Worm (Caenorhabditis elegans) whole organism, mixed stage, embryonic: Measurements from ENCODE around the gene Y75D11A.3.

Experiments
- ceh-83 ChIP-seq: fragments of 200-800 bp; sonication (Bioruptor generic); optimal IDR thresholded peaks from 2 replicates; lab custom pipeline; 2018; ENCODE audit warnings: mild to moderate bottlenecking, missing genetic modification characterization, missing compliant biosample characterization
- cnd-1 ChIP-seq: fragments of 200-800 bp; sonication (Bioruptor generic); optimal IDR thresholded peaks from 2 replicates; lab custom pipeline; 2018; ENCODE audit warnings: mild to moderate bottlenecking, missing genetic modification characterization, missing compliant biosample characterization
- elt-3 ChIP-seq: fragments of 150-350 bp; optimal IDR thresholded peaks from 2 replicates; lab custom pipeline; 2014; ENCODE audit warnings: missing biosample characterization, missing genetic modification characterization
- mep-1 ChIP-seq: fragments of 150-350 bp; optimal IDR thresholded peaks from 2 replicates; lab custom pipeline; 2017; ENCODE audit warnings: missing biosample characterization, missing genetic modification reagents, missing genetic modification characterization, inconsistent platforms
- nhr-237 ChIP-seq: fragments of 150-350 bp; optimal IDR thresholded peaks from 2 replicates; lab custom pipeline; 2014; ENCODE audit warnings: missing biosample characterization, missing genetic modification characterization
- nhr-28 ChIP-seq: fragments of 150-350 bp; optimal IDR thresholded peaks from 2 replicates; lab custom pipeline; 2014; ENCODE audit warnings: missing biosample characterization, missing genetic modification characterization
- nhr-76 ChIP-seq: sonication (generic microtip); optimal IDR thresholded peaks from 2 replicates; lab custom pipeline; 2017; ENCODE audit warnings: missing biosample characterization, missing genetic modification characterization
- unc-62 ChIP-seq: fragments of 150-350 bp; optimal IDR thresholded peaks from 2 replicates; lab custom pipeline; 2014; ENCODE audit warnings: missing biosample characterization, missing genetic modification reagents, missing genetic modification characterization
- ztf-11 ChIP-seq: fragments of 150-350 bp; optimal IDR thresholded peaks from 2 replicates; lab custom pipeline; 2014; ENCODE audit warnings: missing biosample characterization, missing genetic modification characterization

DNA sequence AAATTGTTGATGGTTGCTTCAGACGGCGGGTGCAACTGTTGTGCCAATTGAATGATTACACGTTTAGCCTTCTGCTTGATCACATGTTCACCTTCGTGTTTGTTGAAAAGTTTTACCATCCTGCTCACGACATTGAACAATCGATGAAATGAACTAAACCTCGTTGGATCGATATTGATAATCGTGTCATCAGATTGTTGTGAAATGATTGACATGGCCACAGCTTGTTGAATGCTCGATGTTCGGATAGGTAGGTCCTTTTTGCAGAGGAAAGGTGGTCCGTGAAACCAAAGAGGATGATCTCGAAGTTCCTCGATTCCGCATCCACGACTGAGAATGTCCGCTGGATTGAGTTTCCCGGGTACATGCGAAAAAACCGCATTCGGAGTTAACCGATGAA lies 23.6 kb upstream of the Y75D11A.3 start:
- no peak for TF ChIP-seq cnd-1 (tag; lab: Kevin White, UChicago)
- no peak for TF ChIP-seq ztf-11
- no peak for TF ChIP-seq nhr-76 (tag; lab: Kevin White, UChicago)
- no peak for TF ChIP-seq unc-62
- no peak for TF ChIP-seq ceh-83 (GFP tag; lab: Kevin White, UChicago)
- no peak for TF ChIP-seq elt-3 (tag; lab: Kevin White, UChicago)
- no peak for TF ChIP-seq nhr-28 (tag; lab: Kevin White, UChicago)
- TF ChIP-seq nhr-237, result no peak
- no peak for TF ChIP-seq mep-1 (tag; lab: Kevin White, UChicago)
